Fruit fly (Drosophila melanogaster) whole organism, wandering third instar larva: ENCODE results near the gene Ptx1.

ENCODE experiments used
- CG9705 ChIP-seq: fragments of 200-800 bp; sonication (Bioruptor generic); optimal IDR thresholded peaks from 2 replicates; lab custom pipeline; 2018; ENCODE audit warnings: missing biosample characterization, mild to moderate bottlenecking, missing genetic modification characterization
- HLH106 ChIP-seq: fragments of 200-800 bp; optimal IDR thresholded peaks from 3 replicates; lab custom pipeline; 2019; ENCODE audit warnings: missing biosample characterization, mild to moderate bottlenecking, missing genetic modification characterization, moderate library complexity
- Hnf4 ChIP-seq: fragments of 200-800 bp; sonication (Bioruptor generic); optimal IDR thresholded peaks from 2 replicates; lab custom pipeline; 2016; ENCODE audit warnings: missing biosample characterization, mild to moderate bottlenecking, missing genetic modification characterization
- Mio ChIP-seq: sonication (Bioruptor generic); optimal IDR thresholded peaks from 2 replicates; lab custom pipeline; 2016; ENCODE audit warnings: missing biosample characterization, missing genetic modification characterization
- Sp1 ChIP-seq: fragments of 200-800 bp; sonication (Bioruptor generic); optimal IDR thresholded peaks from 3 replicates; lab custom pipeline; 2019; ENCODE audit warnings: missing biosample characterization, mild to moderate bottlenecking, missing genetic modification characterization, moderate library complexity

dm6 chr3R:30887302-30887701 lies 25.3 kb upstream of the Ptx1 start:
- no peak for TF ChIP-seq Hnf4 (GFP tag; lab: Kevin White, UChicago)
- no peak for TF ChIP-seq HLH106 (tag; lab: Kevin White, UChicago)
- TF ChIP-seq CG9705 (GFP tag; lab: Kevin White, UChicago): no peak
- no peak for TF ChIP-seq Sp1
- TF ChIP-seq Mio (GFP tag; lab: Kevin White, UChicago): no peak
